Fruit fly (Drosophila melanogaster) whole organism, prepupa: ENCODE measurements around the gene CG7168.

Source experiments
- Blimp-1 ChIP-seq: fragments of 200-800 bp; sonication (Bioruptor generic); optimal IDR thresholded peaks from 3 replicates; lab custom pipeline; 2017; ENCODE audit warnings: missing biosample characterization, missing genetic modification characterization, mild to moderate bottlenecking, moderate library complexity, missing genetic modification reagents
- CG10631 ChIP-seq: fragments of 200-800 bp; sonication (Bioruptor generic); optimal IDR thresholded peaks from 2 replicates; lab custom pipeline; 2016; ENCODE audit warnings: missing biosample characterization, missing genetic modification characterization
- CG10669 ChIP-seq: fragments of 200-800 bp; sonication (Bioruptor generic); optimal IDR thresholded peaks from 3 replicates; lab custom pipeline; 2018; ENCODE audit warnings: missing biosample characterization, mild to moderate bottlenecking, missing genetic modification characterization, moderate library complexity
- CG15336 ChIP-seq: fragments of 200-800 bp; sonication (Bioruptor generic); IDR thresholded peaks from 2 replicates; pipeline ENCODE4 v1.3.6; 2022; ENCODE audit warnings: missing biosample characterization, missing genetic modification characterization
- CG1621 ChIP-seq: fragments of 200-800 bp; sonication (Bioruptor generic); optimal IDR thresholded peaks from 3 replicates; lab custom pipeline; 2018; ENCODE audit warnings: missing biosample characterization, mild to moderate bottlenecking, missing genetic modification characterization
- CG3032 ChIP-seq: fragments of 200-800 bp; optimal IDR thresholded peaks from 2 replicates; lab custom pipeline; 2019; ENCODE audit warnings: missing biosample characterization, mild to moderate bottlenecking, missing genetic modification characterization, moderate library complexity
- CG34406 ChIP-seq: fragments of 200-800 bp; sonication (Bioruptor generic); optimal IDR thresholded peaks from 3 replicates; lab custom pipeline; 2016; ENCODE audit warnings: missing biosample characterization, missing genetic modification characterization
- CG4318 ChIP-seq: fragments of 200-800 bp; sonication (Bioruptor generic); optimal IDR thresholded peaks from 3 replicates; lab custom pipeline; 2017; ENCODE audit warnings: missing biosample characterization, mild to moderate bottlenecking, missing genetic modification characterization
- CG6792 ChIP-seq: fragments of 200-800 bp; sonication (Bioruptor generic); optimal IDR thresholded peaks from 3 replicates; lab custom pipeline; 2016; ENCODE audit warnings: missing biosample characterization, missing genetic modification characterization
- CG6854 ChIP-seq: fragments of 200-800 bp; sonication (Bioruptor generic); optimal IDR thresholded peaks from 2 replicates; lab custom pipeline; 2017; ENCODE audit warnings: missing biosample characterization, mild to moderate bottlenecking, missing genetic modification characterization
- CG7368 ChIP-seq: fragments of 200-800 bp; sonication (Bioruptor generic); optimal IDR thresholded peaks from 3 replicates; lab custom pipeline; 2016; ENCODE audit warnings: missing biosample characterization, missing genetic modification characterization
- CG8119 ChIP-seq: fragments of 200-800 bp; sonication (Bioruptor generic); IDR thresholded peaks from 3 replicates; pipeline ENCODE4 v1.3.6; 2022; ENCODE audit warnings: missing biosample characterization, missing genetic modification characterization
- CG8319 ChIP-seq: fragments of 200-800 bp; sonication (Bioruptor generic); optimal IDR thresholded peaks from 3 replicates; lab custom pipeline; 2016; ENCODE audit warnings: missing biosample characterization, missing genetic modification characterization
- CG8632 ChIP-seq: fragments of 200-800 bp; sonication (Bioruptor generic); optimal IDR thresholded peaks from 3 replicates; lab custom pipeline; 2016; ENCODE audit warnings: missing biosample characterization, missing genetic modification characterization
- Eip75B ChIP-seq: fragments of 200-800 bp; sonication (Bioruptor generic); optimal IDR thresholded peaks from 3 replicates; lab custom pipeline; 2016; ENCODE audit warnings: missing biosample characterization, missing genetic modification characterization
- Eip78C ChIP-seq: fragments of 200-800 bp; sonication (Bioruptor generic); peaks from one replicate; lab custom pipeline; 2016; ENCODE audit warnings: missing biosample characterization, missing genetic modification characterization
- Eip93F ChIP-seq: fragments of 200-800 bp; sonication (Bioruptor generic); optimal IDR thresholded peaks from 2 replicates; lab custom pipeline; 2016; ENCODE audit warnings: missing biosample characterization, mild to moderate bottlenecking, missing genetic modification characterization
- Ets21C ChIP-seq: fragments of 200-800 bp; sonication (Bioruptor generic); optimal IDR thresholded peaks from 3 replicates; lab custom pipeline; 2016; ENCODE audit warnings: missing biosample characterization, missing genetic modification characterization
- Ets96B ChIP-seq: fragments of 200-800 bp; optimal IDR thresholded peaks from 2 replicates; lab custom pipeline; 2019; ENCODE audit warnings: missing biosample characterization, mild to moderate bottlenecking, missing genetic modification characterization, moderate library complexity
- Gug ChIP-seq: fragments of 200-800 bp; sonication (Bioruptor generic); IDR thresholded peaks from 2 replicates; pipeline ENCODE4 v1.3.6; 2022; ENCODE audit warnings: missing biosample characterization, missing genetic modification characterization
- Hr38 ChIP-seq: sonication (Bioruptor generic); optimal IDR thresholded peaks from 2 replicates; lab custom pipeline; 2016; ENCODE audit warnings: missing biosample characterization, missing genetic modification characterization
- Hr39 ChIP-seq: fragments of 200-800 bp; sonication (Bioruptor generic); optimal IDR thresholded peaks from 2 replicates; lab custom pipeline; 2016; ENCODE audit warnings: missing biosample characterization, missing genetic modification characterization
- Hr4 ChIP-seq: fragments of 200-800 bp; sonication (Bioruptor generic); optimal IDR thresholded peaks from 3 replicates; lab custom pipeline; 2016; ENCODE audit warnings: missing biosample characterization, missing genetic modification characterization
- Lpt ChIP-seq: fragments of 200-800 bp; sonication (Bioruptor generic); optimal IDR thresholded peaks from 3 replicates; lab custom pipeline; 2016; ENCODE audit warnings: missing biosample characterization, missing genetic modification characterization
- Met ChIP-seq: fragments of 200-800 bp; sonication (Bioruptor generic); optimal IDR thresholded peaks from 3 replicates; lab custom pipeline; 2016; ENCODE audit warnings: missing biosample characterization, missing genetic modification characterization
- Smox ChIP-seq: fragments of 200-800 bp; sonication (Bioruptor generic); optimal IDR thresholded peaks from 3 replicates; lab custom pipeline; 2016; ENCODE audit warnings: missing biosample characterization, missing genetic modification characterization
- Sox102F ChIP-seq: fragments of 200-800 bp; sonication (Bioruptor generic); optimal IDR thresholded peaks from 2 replicates; lab custom pipeline; 2016; ENCODE audit warnings: missing biosample characterization, mild to moderate bottlenecking, missing genetic modification characterization
- Sox14 ChIP-seq: fragments of 200-800 bp; sonication (Bioruptor generic); optimal IDR thresholded peaks from 3 replicates; lab custom pipeline; 2016; ENCODE audit warnings: missing biosample characterization, missing genetic modification characterization
- Sox15 ChIP-seq: fragments of 200-800 bp; sonication (Bioruptor generic); optimal IDR thresholded peaks from 3 replicates; lab custom pipeline; 2016; ENCODE audit warnings: missing biosample characterization, missing genetic modification characterization
- acj6 ChIP-seq: fragments of 200-800 bp; sonication (Bioruptor generic); optimal IDR thresholded peaks from 3 replicates; lab custom pipeline; 2016; ENCODE audit warnings: missing biosample characterization, missing genetic modification characterization
- eg ChIP-seq: fragments of 200-800 bp; sonication (Bioruptor generic); IDR thresholded peaks from 3 replicates; pipeline ENCODE4 v1.3.6; 2022; ENCODE audit warnings: missing biosample characterization, missing genetic modification characterization
- fd59A ChIP-seq: fragments of 200-800 bp; sonication (Bioruptor generic); optimal IDR thresholded peaks from 2 replicates; lab custom pipeline; 2017; ENCODE audit warnings: missing biosample characterization, mild to moderate bottlenecking, missing genetic modification characterization, missing genetic modification reagents
- fd85E ChIP-seq: fragments of 200-800 bp; sonication (Bioruptor generic); optimal IDR thresholded peaks from 3 replicates; lab custom pipeline; 2016; ENCODE audit warnings: missing biosample characterization, missing genetic modification characterization
- fkh ChIP-seq: fragments of 200-800 bp; sonication (Bioruptor generic); optimal IDR thresholded peaks from 3 replicates; lab custom pipeline; 2017; ENCODE audit warnings: missing biosample characterization, mild to moderate bottlenecking, missing genetic modification characterization, moderate library complexity
- lz ChIP-seq: fragments of 200-800 bp; sonication (Bioruptor generic); optimal IDR thresholded peaks from 3 replicates; lab custom pipeline; 2016; ENCODE audit warnings: missing biosample characterization, missing genetic modification characterization
- net ChIP-seq: fragments of 200-800 bp; sonication (Bioruptor generic); optimal IDR thresholded peaks from 3 replicates; lab custom pipeline; 2016; ENCODE audit warnings: missing biosample characterization, missing genetic modification characterization
- pdm3 ChIP-seq: fragments of 200-800 bp; sonication (Bioruptor generic); optimal IDR thresholded peaks from 3 replicates; lab custom pipeline; 2016; ENCODE audit warnings: missing biosample characterization, missing genetic modification characterization
- salr ChIP-seq, 2 experiments: fragments of 200-800 bp; sonication (Bioruptor generic); optimal IDR thresholded peaks; 3 replicates each; lab custom pipeline; 2016 to 2018; ENCODE audit warnings: missing biosample characterization in 2 of 2, missing genetic modification characterization in 2 of 2, mild to moderate bottlenecking in 1 of 2
- spab ChIP-seq: fragments of 200-800 bp; sonication (Bioruptor generic); optimal IDR thresholded peaks from 2 replicates; lab custom pipeline; 2017; ENCODE audit warnings: missing biosample characterization, mild to moderate bottlenecking, missing genetic modification characterization, missing genetic modification reagents
- ss ChIP-seq, 2 experiments: fragments of 200-800 bp; sonication (Bioruptor generic); optimal IDR thresholded peaks; 2 replicates in 1 of 2; 3 replicates in 1 of 2; lab custom pipeline; 2017 to 2018; ENCODE audit warnings: mild to moderate bottlenecking in 2 of 2, missing biosample characterization in 2 of 2, missing genetic modification characterization in 2 of 2, moderate library complexity in 1 of 2
- svp ChIP-seq: fragments of 200-800 bp; sonication (Bioruptor generic); peaks from one replicate; lab custom pipeline; 2016; ENCODE audit warnings: missing biosample characterization, missing genetic modification characterization
- topi ChIP-seq: fragments of 200-800 bp; sonication (Bioruptor generic); optimal IDR thresholded peaks from 3 replicates; lab custom pipeline; 2016; ENCODE audit warnings: missing biosample characterization, missing genetic modification characterization
- vri ChIP-seq: fragments of 200-800 bp; sonication (Bioruptor generic); optimal IDR thresholded peaks from 3 replicates; lab custom pipeline; 2016; ENCODE audit warnings: missing biosample characterization, mild to moderate bottlenecking, missing genetic modification characterization

The CG7168 gene

DNA sequence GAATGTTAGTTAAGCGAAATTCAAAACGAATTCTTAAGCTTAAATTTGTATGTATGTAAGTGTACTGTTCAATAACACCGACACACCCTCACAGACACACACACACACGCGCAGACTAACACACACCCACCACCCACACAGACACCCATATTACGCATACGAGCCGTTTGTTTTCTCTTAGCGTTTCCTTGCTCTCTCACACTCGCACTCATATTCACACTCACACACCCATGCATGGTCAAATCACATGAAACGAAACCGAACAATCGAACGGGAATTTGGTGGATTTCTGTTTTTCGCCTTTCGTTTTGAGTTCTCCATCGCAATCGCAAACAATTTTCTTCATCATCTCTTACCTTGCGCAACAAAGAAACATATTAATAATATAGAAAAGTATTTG, 23.4 kb upstream of the CG7168 start:
- TF ChIP-seq CG8632 (GFP tag; lab: Kevin White, UChicago) = no peak
- TF ChIP-seq topi (GFP tag; lab: Kevin White, UChicago) = no peak
- TF ChIP-seq Sox102F = no peak
- TF ChIP-seq Lpt (GFP tag; lab: Kevin White, UChicago) = no peak
- TF ChIP-seq fd85E (GFP tag; lab: Kevin White, UChicago) = no peak
- no peak for TF ChIP-seq net (GFP tag; lab: Kevin White, UChicago)
- TF ChIP-seq CG7368 (GFP tag; lab: Kevin White, UChicago) = no peak
- no peak for TF ChIP-seq lz (GFP tag; lab: Kevin White, UChicago)
- TF ChIP-seq acj6 (GFP tag; lab: Kevin White, UChicago) = no peak
- TF ChIP-seq Sox15 = no peak
- no peak for TF ChIP-seq CG6854 (GFP tag; lab: Kevin White, UChicago)
- no peak for TF ChIP-seq eg (GFP tag; lab: Robert Waterston, UW)
- TF ChIP-seq CG10669 (GFP tag; lab: Kevin White, UChicago) = no peak

- TF ChIP-seq CG1621 (tag; lab: Kevin White, UChicago) (no peak), CG8119 (GFP tag; lab: Robert Waterston, UW) (no peak), Gug (GFP tag; lab: Robert Waterston, UW) (no peak), CG34406 (GFP tag; lab: Kevin White, UChicago) (no peak), CG6792 (GFP tag; lab: Kevin White, UChicago) (no peak), Hr39 (GFP tag; lab: Kevin White, UChicago) (no peak), spab (GFP tag; lab: Kevin White, UChicago) (no peak), Sox102F (no peak), Hr4 (GFP tag; lab: Kevin White, UChicago) (no peak), CG3032 (tag; lab: Kevin White, UChicago) (no peak), svp (GFP tag; lab: Kevin White, UChicago) (no peak), Eip93F (GFP tag; lab: Kevin White, UChicago) (no peak), Hr38 (GFP tag; lab: Kevin White, UChicago) (no peak), Sox14 (no peak), pdm3 (no peak), CG7368 (GFP tag; lab: Kevin White, UChicago) (no peak), CG10669 (GFP tag; lab: Kevin White, UChicago) (no peak), salr (GFP tag; optimal IDR thresholded peaks at IDR 0.05; lab: Kevin White, UChicago) (no peak)
Measured at dm6 chr3R:18246041-18246440, 20.2 kb upstream of the CG7168 start.

DNA sequence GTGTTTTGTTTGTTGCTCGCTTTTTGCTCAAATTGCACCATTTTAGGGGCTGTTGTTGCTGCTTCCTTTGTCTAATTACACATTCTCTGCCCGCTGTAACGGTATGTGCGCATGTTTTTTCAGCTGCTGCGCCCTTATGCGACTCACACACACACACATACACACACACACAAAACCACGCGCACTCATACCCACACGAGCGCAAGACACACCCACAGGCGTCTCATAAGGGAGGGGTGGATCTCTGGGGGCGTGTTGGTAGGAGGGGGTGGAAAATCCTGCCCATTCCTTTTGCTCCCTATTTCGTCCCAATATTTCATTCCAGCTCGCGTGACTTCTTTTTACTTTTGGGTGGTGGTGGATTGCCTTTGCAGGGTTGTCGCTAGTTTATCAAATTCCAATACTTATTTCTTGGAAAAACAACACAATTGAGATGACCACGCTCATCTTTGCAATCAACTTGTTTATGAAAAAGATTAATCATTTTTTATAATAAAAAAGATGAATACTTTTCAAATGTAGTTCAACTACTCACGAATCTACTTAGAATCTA, 19.2 kb upstream of the CG7168 start:
- no peak for TF ChIP-seq CG8319 (GFP tag; lab: Kevin White, UChicago)
- TF ChIP-seq lz (GFP tag; lab: Kevin White, UChicago) = no peak
- TF ChIP-seq Ets21C (GFP tag; lab: Kevin White, UChicago) = no peak
- TF ChIP-seq CG7368 (GFP tag; lab: Kevin White, UChicago) = no peak
- TF ChIP-seq ss (GFP tag; optimal IDR thresholded peaks at IDR 0.05; lab: Kevin White, UChicago) = peak in 1 of 2 experiments; percentile 0
- no peak for TF ChIP-seq Smox (GFP tag; lab: Kevin White, UChicago)
- no peak for TF ChIP-seq net (GFP tag; lab: Kevin White, UChicago)
- TF ChIP-seq, all 60 proteins: peak for 1

DNA sequence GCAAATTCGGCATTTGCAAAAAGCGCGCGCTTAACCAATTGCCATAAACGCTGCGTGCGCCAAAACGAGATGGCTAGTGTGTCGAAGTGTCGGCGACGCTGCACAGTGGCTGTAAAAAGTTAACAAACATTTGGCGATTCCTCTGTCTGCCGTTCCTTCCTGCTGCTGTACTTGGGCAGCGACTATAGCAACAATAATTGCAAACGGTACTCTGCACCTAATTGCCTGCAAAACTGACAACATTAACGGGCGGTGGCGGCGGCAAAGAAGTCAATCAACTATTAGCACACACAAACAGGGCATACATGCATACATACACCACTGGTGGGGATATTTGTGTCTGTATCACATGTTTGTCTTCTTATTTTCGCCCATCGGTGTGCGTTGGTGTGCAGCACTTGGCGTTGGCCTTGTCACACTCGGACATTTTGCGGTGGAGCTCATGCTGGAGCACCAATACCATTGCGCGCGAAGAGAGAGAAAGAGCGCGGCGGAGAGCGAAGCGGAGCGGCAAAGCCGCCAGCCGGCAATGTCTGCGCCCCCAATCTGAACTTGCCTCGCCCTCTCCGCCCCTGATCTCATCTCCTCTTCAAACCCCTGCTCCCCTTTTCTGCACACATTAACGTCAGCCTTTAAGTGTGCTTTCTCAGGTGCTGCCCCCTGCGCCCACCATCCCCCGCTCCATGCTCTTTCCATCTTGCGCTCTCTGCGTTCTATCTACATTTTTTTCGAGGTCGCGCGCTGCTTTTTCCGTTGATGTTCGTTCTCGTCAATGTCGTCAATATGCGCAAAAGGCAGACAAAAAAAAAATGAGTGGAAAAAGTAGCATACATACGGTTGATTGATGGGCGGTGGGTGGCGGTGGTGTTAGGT, 18.5 kb upstream of the CG7168 start:
- no peak for TF ChIP-seq CG15336 (GFP tag; lab: Robert Waterston, UW)
- TF ChIP-seq Eip75B (GFP tag; lab: Kevin White, UChicago) = peak; percentile 57
- no peak for TF ChIP-seq Met (GFP tag; lab: Kevin White, UChicago)
- TF ChIP-seq CG4318 (GFP tag; lab: Kevin White, UChicago) = no peak
- peak; percentile 53 for TF ChIP-seq fkh (GFP tag; lab: Kevin White, UChicago)
- TF ChIP-seq eg (GFP tag; lab: Robert Waterston, UW) = peak; percentile 47; the same call in 1 of the 3 replicates
- TF ChIP-seq Gug (GFP tag; lab: Robert Waterston, UW) = no peak; the same call in 1 of the 2 replicates
- no peak for TF ChIP-seq Blimp-1 (GFP tag; lab: Kevin White, UChicago)
- TF ChIP-seq Sox102F = no peak
- no peak for TF ChIP-seq CG10631 (GFP tag; lab: Kevin White, UChicago)
- peak; percentile 79 for TF ChIP-seq Lpt (GFP tag; lab: Kevin White, UChicago)
- no peak for TF ChIP-seq salr (GFP tag; optimal IDR thresholded peaks at IDR 0.05; lab: Kevin White, UChicago)
- no peak for TF ChIP-seq Hr38 (GFP tag; lab: Kevin White, UChicago)
- TF ChIP-seq fd59A (GFP tag; lab: Kevin White, UChicago) = no peak
- TF ChIP-seq Sox14 = peak; percentile 32
- peak; percentile 13 for TF ChIP-seq CG6792 (GFP tag; lab: Kevin White, UChicago)
- peak; percentile 25 for TF ChIP-seq vri (GFP tag; lab: Kevin White, UChicago)
- TF ChIP-seq Ets96B (tag; lab: Kevin White, UChicago) = no peak
- TF ChIP-seq CG3032 (tag; lab: Kevin White, UChicago) = no peak
- peak; percentile 56 for TF ChIP-seq Eip78C (GFP tag; lab: Kevin White, UChicago)
